Worm (Caenorhabditis elegans): Measurements from ENCODE around the gene C47E8.1.

Gene C47E8.1

DNA sequence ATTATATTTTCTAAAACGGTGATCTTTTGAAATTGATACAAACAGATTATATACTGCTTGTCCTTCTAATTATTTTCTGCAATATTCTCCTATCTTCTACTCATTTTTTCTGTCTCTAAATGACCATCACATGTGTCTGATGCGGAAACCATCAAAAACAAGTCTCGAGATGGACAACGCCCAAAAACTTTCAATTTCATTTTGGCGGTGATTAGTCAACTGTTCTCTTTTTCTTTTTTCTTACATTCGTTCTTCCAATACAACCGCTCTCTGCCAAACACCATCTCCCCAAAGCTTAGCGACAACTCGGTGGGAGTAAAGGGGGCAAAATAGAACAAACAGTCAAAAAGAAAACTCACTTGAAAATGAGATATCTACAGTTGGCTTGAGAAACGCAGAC lies 32.5 kb upstream of the C47E8.1 start:
- TF ChIP-seq Y67H2A.10 (GFP tag; conservative IDR thresholded peaks at IDR 0.05) = no peak
- TF ChIP-seq lin-40 (tag; optimal IDR thresholded peaks at IDR 0.05) = peak; percentile 11
- no peak for TF ChIP-seq him-1 (tag; optimal IDR thresholded peaks at IDR 0.05)
- no peak for TF ChIP-seq mes-4 (tag; optimal IDR thresholded peaks at IDR 0.05)

ce11 chrV:14635119-14635518 lies 30.7 kb upstream of the C47E8.1 start, which contains the start of gene F43D2.6:
Gene F43D2.6, minus strand, starts transcription at chrV:14635180.
- peak; percentile 63 for TF ChIP-seq hmg-1.2 (GFP tag; IDR thresholded peaks at IDR 0.05)
- no peak for TF ChIP-seq tbp1 (GFP tag; optimal IDR thresholded peaks at IDR 0.05)
- no peak for TF ChIP-seq cebp-1 (GFP tag; IDR thresholded peaks at IDR 0.05)
- peak; percentile 11 for TF ChIP-seq cebp-1 (tag; optimal IDR thresholded peaks at IDR 0.05)
- TF ChIP-seq Y79H2A.3 (GFP tag; conservative IDR thresholded peaks at IDR 0.05) = no peak
- TF ChIP-seq hlh-12 (tag; optimal IDR thresholded peaks at IDR 0.05) = no peak
- no peak for TF ChIP-seq B0336.3 (GFP tag; IDR thresholded peaks at IDR 0.05)
- no peak for TF ChIP-seq Y56A3A.18 (GFP tag; IDR thresholded peaks at IDR 0.05)
- TF ChIP-seq fkh-3 (tag; optimal IDR thresholded peaks at IDR 0.05) = no peak
- TF ChIP-seq aptf-2 (GFP tag; conservative IDR thresholded peaks at IDR 0.05) = no peak
- no peak for TF ChIP-seq ceh-79 (tag; optimal IDR thresholded peaks at IDR 0.05)

- peak; percentile 64 for TF ChIP-seq dpl-1 (GFP tag; optimal IDR thresholded peaks at IDR 0.05)
- no peak for TF ChIP-seq egrh-3 (GFP tag; IDR thresholded peaks at IDR 0.05)
- no peak for TF ChIP-seq pbrm-1 (GFP tag; IDR thresholded peaks at IDR 0.05)
- TF ChIP-seq T07F8.4 (tag; optimal IDR thresholded peaks at IDR 0.05) = no peak
- TF ChIP-seq snpc-1.1 (tag; optimal IDR thresholded peaks at IDR 0.05; ENCODE audit: insufficient read depth) = no peak
- TF ChIP-seq D2030.7 (GFP tag; IDR thresholded peaks at IDR 0.05) = 0 out of 2 replicates have a peak, but pooled peaks have one; percentile 23
- TF ChIP-seq xnd-1 (tag; optimal IDR thresholded peaks at IDR 0.05) = peak; percentile 51
- TF ChIP-seq mxl-1 (tag; optimal IDR thresholded peaks at IDR 0.05) = no peak
- TF ChIP-seq bed-2 (GFP tag; IDR thresholded peaks at IDR 0.05) = no peak
- TF ChIP-seq ztf-3 (GFP tag; optimal IDR thresholded peaks at IDR 0.05) = no peak
- peak; percentile 18 for TF ChIP-seq lin-54 (GFP tag; optimal IDR thresholded peaks at IDR 0.05)
- peak; percentile 63 for TF ChIP-seq ceh-91 (GFP tag; IDR thresholded peaks at IDR 0.05)
- no peak for TF ChIP-seq repo-1 (tag; optimal IDR thresholded peaks at IDR 0.05)
- no peak for TF ChIP-seq mel-28 (tag; optimal IDR thresholded peaks at IDR 0.05; ENCODE audit: borderline replicate concordance)
- no peak for TF ChIP-seq egl-44 (GFP tag; IDR thresholded peaks at IDR 0.05)
- peak; percentile 34; the same call in 1 of the 2 replicates for TF ChIP-seq F33H1.4 (GFP tag; IDR thresholded peaks at IDR 0.05)
- no peak for TF ChIP-seq tbx-9 (tag; optimal IDR thresholded peaks at IDR 0.05; ENCODE audit: borderline replicate concordance)
- TF ChIP-seq efl-1 (GFP tag; optimal IDR thresholded peaks at IDR 0.05) = peak; percentile 69
- no peak for TF ChIP-seq sptf-2 (GFP tag; optimal IDR thresholded peaks at IDR 0.05)
- peak; percentile 50 for TF ChIP-seq lsl-1 (GFP tag; optimal IDR thresholded peaks at IDR 0.05)
- peak; percentile 81 for TF ChIP-seq madf-8 (GFP tag; conservative IDR thresholded peaks at IDR 0.05)
- no peak for TF ChIP-seq attf-5 (GFP tag; optimal IDR thresholded peaks at IDR 0.05)
- TF ChIP-seq nfya-1 (tag; optimal IDR thresholded peaks at IDR 0.05; ENCODE audit: borderline replicate concordance, insufficient read depth) = no peak
- no peak for TF ChIP-seq hmg-20 (GFP tag; IDR thresholded peaks at IDR 0.05)
- TF ChIP-seq F57C9.4 (tag; optimal IDR thresholded peaks at IDR 0.05) = no peak
- TF ChIP-seq ceh-79 (tag; optimal IDR thresholded peaks at IDR 0.05) = no peak
- TF ChIP-seq F39B2.1 (GFP tag; IDR thresholded peaks at IDR 0.05) = no peak
- TF ChIP-seq madf-6 (GFP tag; IDR thresholded peaks at IDR 0.05) = peak; percentile 90
- peak; percentile 19; the same call in 1 of the 2 replicates for TF ChIP-seq hmg-1.2 (GFP tag; IDR thresholded peaks at IDR 0.05)
- TF ChIP-seq aptf-3 (GFP tag; IDR thresholded peaks at IDR 0.05) = no peak
These were observed 27.8 kb upstream of the C47E8.1 start for ce11 chrV:14638075-14638474.

Data from whole organism, young adult.